Fruit fly (Drosophila melanogaster) whole organism, adult: Measurements from ENCODE around the gene CG7886.

Experiments
- CG11617 ChIP-seq: fragments of 200-800 bp; sonication (Bioruptor generic); optimal IDR thresholded peaks from 2 replicates; lab custom pipeline; 2017; ENCODE audit warnings: mild to moderate bottlenecking, missing biosample characterization, missing genetic modification reagents, missing genetic modification characterization
- CG12768 ChIP-seq: fragments of 200-800 bp; sonication (Bioruptor generic); optimal IDR thresholded peaks from 2 replicates; lab custom pipeline; 2017; ENCODE audit warnings: missing biosample characterization, missing genetic modification characterization, mild to moderate bottlenecking, moderate library complexity, missing genetic modification reagents
- CG14711 ChIP-seq: fragments of 200-800 bp; sonication (Bioruptor generic); optimal IDR thresholded peaks from 2 replicates; lab custom pipeline; 2018; ENCODE audit warnings: missing biosample characterization, mild to moderate bottlenecking, missing genetic modification characterization, moderate library complexity
- CG1620 ChIP-seq: fragments of 200-800 bp; sonication (Bioruptor generic); optimal IDR thresholded peaks from 2 replicates; lab custom pipeline; 2016; ENCODE audit warnings: missing biosample characterization, missing genetic modification characterization
- CG33017 ChIP-seq: fragments of 200-800 bp; sonication (Bioruptor generic); optimal IDR thresholded peaks from 2 replicates; lab custom pipeline; 2018; ENCODE audit warnings: missing biosample characterization, mild to moderate bottlenecking, missing genetic modification characterization, moderate library complexity
- CG5204 ChIP-seq: fragments of 200-800 bp; sonication (Bioruptor generic); optimal IDR thresholded peaks from 2 replicates; lab custom pipeline; 2016; ENCODE audit warnings: missing biosample characterization, missing genetic modification characterization
- CG7045 ChIP-seq: fragments of 200-800 bp; sonication (Bioruptor generic); optimal IDR thresholded peaks from 2 replicates; lab custom pipeline; 2017; ENCODE audit warnings: missing biosample characterization, mild to moderate bottlenecking, missing genetic modification characterization
- CG7101 ChIP-seq: fragments of 200-800 bp; sonication (Bioruptor generic); optimal IDR thresholded peaks from 2 replicates; lab custom pipeline; 2018; ENCODE audit warnings: missing biosample characterization, mild to moderate bottlenecking, missing genetic modification characterization, moderate library complexity
- Clk ChIP-seq: fragments of 200-800 bp; sonication (Bioruptor generic); optimal IDR thresholded peaks from 2 replicates; lab custom pipeline; 2017; ENCODE audit warnings: missing biosample characterization, missing genetic modification characterization
- Crg-1 ChIP-seq: fragments of 200-800 bp; sonication (Bioruptor generic); optimal IDR thresholded peaks from 2 replicates; lab custom pipeline; 2016; ENCODE audit warnings: missing biosample characterization, missing genetic modification characterization
- Hr96 ChIP-seq: fragments of 200-800 bp; sonication (Bioruptor generic); optimal IDR thresholded peaks from 2 replicates; lab custom pipeline; 2016; ENCODE audit warnings: missing biosample characterization, missing genetic modification characterization
- Mnt ChIP-seq: fragments of 200-800 bp; sonication (Bioruptor generic); optimal IDR thresholded peaks from 2 replicates; lab custom pipeline; 2016; ENCODE audit warnings: missing biosample characterization, mild to moderate bottlenecking, missing genetic modification characterization
- bab1 ChIP-seq: fragments of 200-800 bp; sonication (Bioruptor generic); optimal IDR thresholded peaks from 3 replicates; lab custom pipeline; 2019; ENCODE audit warnings: missing biosample characterization, mild to moderate bottlenecking, missing genetic modification characterization, moderate library complexity
- cic ChIP-seq: fragments of 200-800 bp; sonication (Bioruptor generic); optimal IDR thresholded peaks from 2 replicates; lab custom pipeline; 2017; ENCODE audit warnings: missing biosample characterization, mild to moderate bottlenecking, missing genetic modification characterization, moderate library complexity
- cnc ChIP-seq, 2 experiments: fragments of >200 bp; optimal IDR thresholded peaks; 2 replicates each; lab custom pipeline; 2017
- kay ChIP-seq: fragments of 200-800 bp; sonication (Bioruptor generic); peaks from one replicate; lab custom pipeline; 2016; ENCODE audit warnings: missing biosample characterization, missing genetic modification characterization, borderline replicate concordance
- ovo ChIP-seq: fragments of 200-800 bp; sonication (Bioruptor generic); optimal IDR thresholded peaks from 2 replicates; lab custom pipeline; 2016; ENCODE audit warnings: missing biosample characterization, missing genetic modification characterization
- pad ChIP-seq: fragments of 200-800 bp; sonication (Bioruptor generic); optimal IDR thresholded peaks from 3 replicates; lab custom pipeline; 2017; ENCODE audit warnings: missing biosample characterization, missing genetic modification characterization, mild to moderate bottlenecking, moderate library complexity, missing genetic modification reagents
- tj ChIP-seq: fragments of 200-800 bp; sonication (Bioruptor generic); optimal IDR thresholded peaks from 3 replicates; lab custom pipeline; 2017; ENCODE audit warnings: missing biosample characterization, mild to moderate bottlenecking, missing genetic modification characterization, moderate library complexity
- toe ChIP-seq: fragments of 200-800 bp; sonication (Bioruptor generic); optimal IDR thresholded peaks from 2 replicates; lab custom pipeline; 2016; ENCODE audit warnings: missing biosample characterization, missing genetic modification characterization

Gene CG7886

DNA sequence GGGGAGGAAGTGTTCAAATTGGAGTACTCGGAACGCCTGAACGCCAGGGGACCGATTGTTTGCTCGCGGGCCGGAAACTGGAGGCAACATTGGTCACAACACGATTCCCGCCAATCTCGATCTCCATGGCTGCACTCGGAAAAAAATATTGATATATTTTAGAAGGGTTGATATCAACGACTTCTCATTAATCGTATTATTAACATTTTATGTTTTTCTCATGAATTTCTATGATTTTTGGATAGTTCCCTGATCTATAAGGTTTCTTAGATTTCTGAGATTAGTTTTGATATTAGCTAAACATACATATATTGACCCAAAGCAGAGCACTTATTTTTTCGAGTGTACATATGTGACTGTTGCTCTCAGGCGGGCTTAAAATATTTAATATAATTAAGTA is 10.5 kb downstream of the CG7886 start:
- TF ChIP-seq ovo (no peak), CG1620 (GFP tag; lab: Kevin White, UChicago) (no peak), CG14711 (tag; lab: Kevin White, UChicago) (no peak), cnc (optimal IDR thresholded peaks at IDR 0.05; lab: Kevin White, UChicago) (no peak), toe (GFP tag; lab: Kevin White, UChicago) (no peak), CG11617 (GFP tag; lab: Kevin White, UChicago) (no peak), pad (GFP tag; lab: Kevin White, UChicago) (no peak), Crg-1 (GFP tag; lab: Kevin White, UChicago) (no peak), CG7101 (tag; lab: Kevin White, UChicago) (no peak), CG7045 (GFP tag; lab: Kevin White, UChicago) (no peak), Clk (no peak), CG33017 (tag; lab: Kevin White, UChicago) (no peak), kay (GFP tag; lab: Kevin White, UChicago) (no peak)

DNA sequence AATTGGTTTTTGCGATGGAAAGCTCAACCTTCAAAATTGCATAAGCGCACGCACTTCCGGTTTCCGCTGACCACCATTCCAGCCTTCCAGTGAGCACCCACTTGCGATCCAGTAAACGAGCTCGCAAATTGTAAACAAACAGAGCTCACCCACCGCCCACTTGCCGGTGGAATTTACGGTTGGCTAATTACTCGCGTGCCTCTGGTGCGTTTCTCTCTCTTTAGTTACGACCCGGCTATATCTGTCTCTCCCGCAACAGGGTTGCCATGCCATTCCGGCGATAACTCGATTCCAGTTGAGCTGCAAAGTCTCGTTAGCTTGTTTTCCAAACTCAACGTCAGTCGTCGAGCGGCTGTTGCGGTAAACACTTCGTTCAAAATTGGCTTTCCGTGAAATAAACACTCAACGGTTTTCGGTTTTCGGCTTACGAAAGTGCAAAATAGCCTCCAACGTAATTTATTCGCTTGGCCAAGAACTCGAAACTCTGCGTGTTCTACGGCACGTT is 12.2 kb downstream of the CG7886 start, which contains the start of gene Cad88C:
TSS of gene Cad88C (plus strand) at position 360 of the 505 bp plus-strand sequence.
- TF ChIP-seq Crg-1 (GFP tag; lab: Kevin White, UChicago) (no peak), tj (GFP tag; lab: Kevin White, UChicago) (peak; percentile 35), CG14711 (tag; lab: Kevin White, UChicago) (peak; percentile 80)

DNA sequence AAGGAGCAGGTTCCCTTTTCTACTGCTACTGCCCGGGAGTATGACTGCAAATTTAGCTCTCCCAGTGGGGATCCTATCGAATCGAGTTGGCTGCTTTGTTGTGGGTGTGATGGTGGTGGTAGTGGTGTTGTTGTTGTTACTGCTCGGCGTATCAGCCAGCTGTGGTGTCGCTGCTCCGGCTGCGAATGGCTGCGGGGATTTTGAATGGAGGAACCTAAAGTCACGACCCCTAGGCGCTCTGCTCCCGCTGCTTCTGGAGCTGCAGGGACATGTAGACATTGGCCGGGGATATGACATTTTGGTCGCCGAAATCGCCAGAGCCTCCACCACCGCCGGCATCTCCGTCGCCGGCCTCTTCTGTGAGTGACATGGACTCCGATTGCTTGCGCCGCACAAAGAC is 15.6 kb downstream of the CG7886 start:
- TF ChIP-seq bab1 (no peak), CG5204 (GFP tag; lab: Kevin White, UChicago) (no peak), CG33017 (tag; lab: Kevin White, UChicago) (no peak), pad (GFP tag; lab: Kevin White, UChicago) (no peak), CG7101 (tag; lab: Kevin White, UChicago) (no peak), toe (GFP tag; lab: Kevin White, UChicago) (no peak), cnc (optimal IDR thresholded peaks at IDR 0.05; lab: Kevin White, UChicago) (no peak), CG14711 (tag; lab: Kevin White, UChicago) (no peak), kay (GFP tag; lab: Kevin White, UChicago) (no peak), tj (GFP tag; lab: Kevin White, UChicago) (no peak), CG11617 (GFP tag; lab: Kevin White, UChicago) (no peak), ovo (no peak), Hr96 (GFP tag; lab: Kevin White, UChicago) (no peak)

DNA sequence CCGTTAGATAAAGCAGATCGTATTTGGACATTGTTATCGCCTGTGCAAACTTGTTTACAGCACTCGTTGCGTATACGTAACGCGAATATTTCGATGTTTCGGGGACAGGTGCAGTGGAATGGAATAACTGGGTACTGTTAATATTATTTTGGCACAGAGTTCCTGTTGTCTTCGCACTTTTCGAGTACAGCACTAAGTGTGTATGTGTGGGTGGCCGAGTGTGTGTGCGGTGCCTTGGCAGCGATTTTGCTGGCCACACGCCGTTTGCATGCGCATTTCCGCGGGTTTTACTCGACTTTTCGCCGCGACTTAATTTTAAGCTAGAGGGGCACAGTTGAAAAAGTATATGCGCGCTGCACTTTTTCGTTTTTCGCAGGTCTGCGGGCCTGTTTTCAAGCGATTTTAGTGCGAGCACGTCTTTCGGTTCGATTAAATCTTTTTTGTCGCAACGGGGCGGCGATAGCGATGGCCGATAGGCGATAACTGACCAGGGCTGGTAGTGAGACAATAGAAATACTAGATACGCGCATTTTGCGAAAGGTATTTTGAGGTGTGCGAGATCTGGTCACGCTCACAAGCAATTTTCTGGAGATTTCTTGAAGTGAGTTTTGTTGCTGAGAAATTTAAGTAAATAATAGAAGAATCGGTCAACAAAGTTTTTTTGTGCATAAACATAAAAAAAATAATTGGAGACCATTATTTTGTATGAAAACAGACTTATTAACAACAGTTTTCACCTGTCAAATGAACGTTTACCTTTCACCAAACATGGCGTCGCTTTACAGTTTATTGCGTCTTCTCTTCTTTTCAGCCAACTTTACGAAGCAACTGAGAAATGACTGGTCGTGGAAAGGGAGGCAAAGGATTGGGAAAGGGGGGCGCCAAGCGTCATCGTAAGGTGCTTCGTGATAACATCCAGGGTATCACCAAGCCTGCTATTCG is 16.9 kb downstream of the CG7886 start, which contains the start of the genes put and His4r:
TSS of gene put (minus strand) at position 489 of the 942 bp plus-strand sequence.
TSS of gene His4r (plus strand) at position 541 of the 942 bp plus-strand sequence.
- TF ChIP-seq CG5204 (GFP tag; lab: Kevin White, UChicago): no peak
- no peak for TF ChIP-seq CG33017 (tag; lab: Kevin White, UChicago)
- peak; percentile 33 for TF ChIP-seq bab1
- peak; percentile 64 for TF ChIP-seq kay (GFP tag; lab: Kevin White, UChicago)
- TF ChIP-seq CG7101 (tag; lab: Kevin White, UChicago): peak; percentile 29
- no peak for TF ChIP-seq toe (GFP tag; lab: Kevin White, UChicago)
- peak; percentile 55 for TF ChIP-seq tj (GFP tag; lab: Kevin White, UChicago)
- no peak for TF ChIP-seq Hr96 (GFP tag; lab: Kevin White, UChicago)
- no peak for TF ChIP-seq pad (GFP tag; lab: Kevin White, UChicago)
- no peak for TF ChIP-seq CG11617 (GFP tag; lab: Kevin White, UChicago)
- TF ChIP-seq Clk: no peak
- no peak for TF ChIP-seq CG1620 (GFP tag; lab: Kevin White, UChicago)
- no peak for TF ChIP-seq cic (GFP tag; lab: Kevin White, UChicago)
- no peak for TF ChIP-seq ovo
- TF ChIP-seq CG14711 (tag; lab: Kevin White, UChicago): no peak
- peak; percentile 17 for TF ChIP-seq Mnt (GFP tag; lab: Kevin White, UChicago)

DNA sequence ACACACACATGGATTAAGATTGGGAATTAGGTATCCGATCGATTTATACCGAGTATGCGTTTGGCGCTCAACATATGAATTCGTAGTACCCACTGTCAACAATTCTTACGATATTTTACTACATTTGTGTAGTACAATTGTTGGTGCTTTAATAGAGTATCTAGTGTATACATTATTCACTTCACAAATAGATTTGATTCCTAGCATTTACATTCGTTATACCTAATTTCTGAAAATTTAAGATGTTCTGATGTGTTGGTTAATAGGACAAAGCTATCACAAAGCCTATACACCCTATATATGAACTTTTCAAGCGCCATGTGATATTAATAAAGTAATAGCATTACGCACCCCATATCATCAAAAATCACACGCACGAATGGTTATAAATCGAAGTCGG is 17.7 kb downstream of the CG7886 start:
- TF ChIP-seq Mnt (GFP tag; lab: Kevin White, UChicago) (no peak), Hr96 (GFP tag; lab: Kevin White, UChicago) (no peak), Clk (no peak), kay (GFP tag; lab: Kevin White, UChicago) (no peak), tj (GFP tag; lab: Kevin White, UChicago) (no peak), toe (GFP tag; lab: Kevin White, UChicago) (no peak), CG7045 (GFP tag; lab: Kevin White, UChicago) (no peak), CG14711 (tag; lab: Kevin White, UChicago) (no peak), cic (GFP tag; lab: Kevin White, UChicago) (no peak), CG33017 (tag; lab: Kevin White, UChicago) (no peak), CG1620 (GFP tag; lab: Kevin White, UChicago) (no peak), CG11617 (GFP tag; lab: Kevin White, UChicago) (no peak), CG5204 (GFP tag; lab: Kevin White, UChicago) (no peak), CG12768 (no peak), bab1 (no peak), ovo (no peak), Crg-1 (GFP tag; lab: Kevin White, UChicago) (no peak), CG7101 (tag; lab: Kevin White, UChicago) (no peak), pad (GFP tag; lab: Kevin White, UChicago) (no peak)
